Fruit fly (Drosophila melanogaster): Measurements from ENCODE around the gene Ugt37A1.

DNA sequence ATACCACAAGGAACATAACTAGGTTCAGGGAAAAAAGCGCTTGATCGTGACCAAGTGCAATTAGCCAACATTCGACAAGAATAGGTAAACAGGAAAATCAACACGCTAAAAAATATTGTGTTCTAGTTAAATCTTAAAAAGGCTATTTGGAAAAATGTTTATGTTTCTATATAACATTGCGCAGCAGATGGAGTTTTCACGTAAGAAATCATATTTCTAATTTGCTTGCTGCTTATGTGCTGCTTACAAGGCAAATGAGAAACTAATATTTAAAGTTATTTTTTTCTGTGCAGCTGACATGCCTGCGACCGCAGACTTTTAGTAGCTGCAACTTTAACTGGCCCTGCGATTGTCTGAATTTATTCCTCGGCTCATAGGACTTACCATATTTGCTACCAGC, 7.4 kb upstream of the Ugt37A1 start:
- TF ChIP-seq MESR4 (GFP tag; optimal IDR thresholded peaks at IDR 0.05), result no peak
- no peak for TF ChIP-seq HmgZ (tag; optimal IDR thresholded peaks at IDR 0.05)
- no peak for TF ChIP-seq zfh1 (GFP tag; IDR thresholded peaks at IDR 0.05)

Data from whole organism, embryonic.